Fruit fly (Drosophila melanogaster): ENCODE results near the gene RhoU.

The RhoU gene

DNA sequence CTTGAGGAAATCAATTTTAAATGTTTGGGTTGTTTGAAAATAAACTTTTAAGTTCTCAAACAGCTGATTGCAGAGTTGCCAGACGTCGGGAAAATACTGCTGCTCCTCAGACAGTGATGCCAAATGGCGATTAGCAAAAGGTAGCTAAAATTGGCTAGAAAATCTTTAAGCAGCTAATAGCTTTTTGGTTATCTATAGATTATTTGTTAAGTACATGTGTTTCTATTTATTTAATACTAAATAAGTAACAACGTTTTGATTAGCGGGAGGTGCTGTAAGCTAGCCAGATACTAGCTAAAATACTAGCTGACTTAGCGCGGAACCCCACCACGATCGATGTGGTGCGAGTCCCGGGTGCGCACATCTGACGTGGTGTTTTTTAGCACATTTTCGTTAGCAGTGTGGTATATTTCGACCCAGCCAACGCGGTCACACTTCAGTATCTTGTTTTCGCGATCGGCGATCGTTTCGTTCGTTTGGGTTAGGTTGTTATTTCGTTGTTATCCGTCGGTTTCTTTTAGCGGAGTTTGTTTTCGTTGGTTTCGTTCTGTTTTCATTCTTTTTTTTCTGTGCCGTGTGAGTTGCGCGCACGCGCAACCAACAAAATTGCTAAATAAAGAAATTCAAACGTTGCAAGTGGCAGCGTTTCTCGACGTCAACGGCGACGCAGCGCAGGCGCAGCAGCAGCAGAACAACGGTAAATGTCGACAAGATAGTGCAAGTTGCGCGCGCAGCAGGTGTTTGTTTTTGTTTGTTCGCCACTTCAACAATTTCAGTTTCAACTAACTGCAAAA, at the start of gene RhoU, which contains the start of gene Naxe (continued):
- TF ChIP-seq sug (tag; optimal IDR thresholded peaks at IDR 0.05) (peak; percentile 42), ci (GFP tag; IDR thresholded peaks at IDR 0.05) (0 out of 3 replicates have a peak, but pooled peaks have one; percentile 33), CG18764 (GFP tag; optimal IDR thresholded peaks at IDR 0.05) (no peak), sim (GFP tag; IDR thresholded peaks at IDR 0.05) (no peak), slou (GFP tag; optimal IDR thresholded peaks at IDR 0.05) (no peak), Kr (GFP tag; optimal IDR thresholded peaks at IDR 0.05) (no peak), pho (GFP tag; optimal IDR thresholded peaks at IDR 0.05) (peak; percentile 33), CG1233 (GFP tag; optimal IDR thresholded peaks at IDR 0.05) (no peak), oc (tag; optimal IDR thresholded peaks at IDR 0.05) (no peak), sob (GFP tag; IDR thresholded peaks at IDR 0.05) (no peak; the same call in 1 of the 2 replicates), CG9797 (GFP tag; optimal IDR thresholded peaks at IDR 0.05) (peak; percentile 92), Lpt (GFP tag; optimal IDR thresholded peaks at IDR 0.05) (no peak), CG10543 (GFP tag; optimal IDR thresholded peaks at IDR 0.05) (no peak), HmgD (GFP tag; optimal IDR thresholded peaks at IDR 0.05) (peak; percentile 27), wor (GFP tag; IDR thresholded peaks at IDR 0.05) (no peak), croc (GFP tag; conservative IDR thresholded peaks at IDR 0.05) (no peak), CG8765 (GFP tag; IDR thresholded peaks at IDR 0.05) (0 out of 2 replicates have a peak, but pooled peaks have one; percentile 7), Camta (GFP tag; optimal IDR thresholded peaks at IDR 0.05) (no peak), Blimp-1 (GFP tag; optimal IDR thresholded peaks at IDR 0.05) (no peak), ranshi (GFP tag; IDR thresholded peaks at IDR 0.05) (no peak), Usf (GFP tag; optimal IDR thresholded peaks at IDR 0.05) (no peak), Nf-YA (GFP tag; IDR thresholded peaks at IDR 0.05) (no peak), insv (GFP tag; optimal IDR thresholded peaks at IDR 0.05) (peak in 1 of 2 experiments; percentile 2), tll (GFP tag; optimal IDR thresholded peaks at IDR 0.05) (peak in 1 of 2 experiments; percentile 42), PHDP (tag; optimal IDR thresholded peaks at IDR 0.05) (no peak), sr (GFP tag; IDR thresholded peaks at IDR 0.05) (no peak), CG6272 (GFP tag; IDR thresholded peaks at IDR 0.05) (peak; percentile 10; the same call in 1 of the 2 replicates), gfzf (GFP tag; optimal IDR thresholded peaks at IDR 0.05) (peak; percentile 94), CG12219 (GFP tag; optimal IDR thresholded peaks at IDR 0.05) (no peak), prd (optimal IDR thresholded peaks at IDR 0.05) (no peak), prd (GFP tag; IDR thresholded peaks at IDR 0.05) (peak; percentile 71; the same call in 2 of the 3 replicates), nerfin-2 (GFP tag; IDR thresholded peaks at IDR 0.05; ENCODE audit: partially characterized antibody) (no peak), z (GFP tag; IDR thresholded peaks at IDR 0.05) (no peak), usp (GFP tag; optimal IDR thresholded peaks at IDR 0.05) (no peak), HLH54F (GFP tag; optimal IDR thresholded peaks at IDR 0.05) (peak; percentile 29), CG17361 (GFP tag; IDR thresholded peaks at IDR 0.05) (peak; percentile 45; the same call in 1 of the 3 replicates), CG8388 (GFP tag; optimal IDR thresholded peaks at IDR 0.05) (no peak), Fer3 (tag; optimal IDR thresholded peaks at IDR 0.05) (no peak), esg (GFP tag; conservative IDR thresholded peaks at IDR 0.05) (0 out of 2 replicates have a peak, but pooled peaks have one; percentile 18), CG9609 (GFP tag; optimal IDR thresholded peaks at IDR 0.05) (peak; percentile 45), CG11723 (GFP tag; optimal IDR thresholded peaks at IDR 0.05) (no peak)

All from whole organism, embryonic.